Fruit fly (Drosophila melanogaster): Measurements from ENCODE around the gene mthl14.

mthl14 gene

dm6 chr3L:234337-234736 is 13.0 kb upstream of the mthl14 start:
- no peak for TF ChIP-seq CG8319 (GFP tag; optimal IDR thresholded peaks at IDR 0.05)
- no peak for TF ChIP-seq svp (GFP tag)
- TF ChIP-seq CG32006 (GFP tag; optimal IDR thresholded peaks at IDR 0.05) = no peak
- TF ChIP-seq esn (GFP tag; optimal IDR thresholded peaks at IDR 0.05) = no peak
- no peak for TF ChIP-seq CG1621 (tag; optimal IDR thresholded peaks at IDR 0.05)
- TF ChIP-seq CG16779 (tag; optimal IDR thresholded peaks at IDR 0.05) = no peak

- TF ChIP-seq net (GFP tag; optimal IDR thresholded peaks at IDR 0.05) (no peak), CG6854 (GFP tag; optimal IDR thresholded peaks at IDR 0.05) (peak; percentile 25), Eip78C (GFP tag) (peak; percentile 91), CG10669 (GFP tag; optimal IDR thresholded peaks at IDR 0.05) (no peak), salr (GFP tag; optimal IDR thresholded peaks at IDR 0.05) (no peak), Gug (GFP tag; IDR thresholded peaks at IDR 0.05) (no peak), Hr4 (GFP tag; optimal IDR thresholded peaks at IDR 0.05) (no peak), lz (GFP tag; optimal IDR thresholded peaks at IDR 0.05) (peak; percentile 67), CG6163 (GFP tag; IDR thresholded peaks at IDR 0.05) (no peak), CG3032 (tag; optimal IDR thresholded peaks at IDR 0.05) (peak; percentile 17), esn (GFP tag; optimal IDR thresholded peaks at IDR 0.05) (peak; percentile 60), CG10631 (GFP tag; optimal IDR thresholded peaks at IDR 0.05) (no peak), achi (GFP tag; optimal IDR thresholded peaks at IDR 0.05) (peak; percentile 97), spab (GFP tag; optimal IDR thresholded peaks at IDR 0.05) (no peak), CG31627 (GFP tag; optimal IDR thresholded peaks at IDR 0.05) (no peak), CG11902 (GFP tag; optimal IDR thresholded peaks at IDR 0.05) (no peak), OdsH (GFP tag; optimal IDR thresholded peaks at IDR 0.05) (no peak), CG8119 (GFP tag; IDR thresholded peaks at IDR 0.05) (no peak), CG34406 (GFP tag; optimal IDR thresholded peaks at IDR 0.05) (no peak), CG6808 (GFP tag; optimal IDR thresholded peaks at IDR 0.05) (no peak), CG4318 (GFP tag; optimal IDR thresholded peaks at IDR 0.05) (no peak)
Measured at dm6 chr3L:246644-247199, 569 bp upstream of the mthl14 start.

dm6 chr3L:248226-248758 is 1.0 kb downstream of the mthl14 start:
- no peak for TF ChIP-seq CG10631 (GFP tag; optimal IDR thresholded peaks at IDR 0.05)
- TF ChIP-seq Hr39 (GFP tag; optimal IDR thresholded peaks at IDR 0.05) = no peak
- TF ChIP-seq salr (GFP tag; optimal IDR thresholded peaks at IDR 0.05) = no peak
- TF ChIP-seq CG3032 (tag; optimal IDR thresholded peaks at IDR 0.05) = no peak
- no peak for TF ChIP-seq CG15336 (GFP tag; IDR thresholded peaks at IDR 0.05)

dm6 chr3L:257618-258475 is 10.6 kb downstream of the mthl14 start, which contains the start of the genes DIP2 and wac:
Gene DIP2 (minus strand): TSS chr3L:257954.
Gene wac (plus strand): TSS chr3L:258176.
- TF ChIP-seq CG3919 (GFP tag; optimal IDR thresholded peaks at IDR 0.05) (no peak), CG10669 (GFP tag; optimal IDR thresholded peaks at IDR 0.05) (no peak), net (GFP tag; optimal IDR thresholded peaks at IDR 0.05) (no peak), fd85E (GFP tag; optimal IDR thresholded peaks at IDR 0.05) (no peak), Gug (GFP tag; IDR thresholded peaks at IDR 0.05) (no peak), salr (GFP tag; optimal IDR thresholded peaks at IDR 0.05) (no peak), CG6163 (GFP tag; IDR thresholded peaks at IDR 0.05) (no peak), CG10631 (GFP tag; optimal IDR thresholded peaks at IDR 0.05) (peak; percentile 72), Met (GFP tag; optimal IDR thresholded peaks at IDR 0.05) (no peak), Hr38 (GFP tag; optimal IDR thresholded peaks at IDR 0.05) (no peak), lz (GFP tag; optimal IDR thresholded peaks at IDR 0.05) (peak; percentile 68), Sox15 (GFP tag; optimal IDR thresholded peaks at IDR 0.05) (peak; percentile 38), CG4318 (GFP tag; optimal IDR thresholded peaks at IDR 0.05) (no peak), CG16779 (tag; optimal IDR thresholded peaks at IDR 0.05) (no peak), Lpt (GFP tag; optimal IDR thresholded peaks at IDR 0.05) (no peak), CG8632 (GFP tag; optimal IDR thresholded peaks at IDR 0.05) (no peak), CG3032 (tag; optimal IDR thresholded peaks at IDR 0.05) (peak; percentile 41), CG34406 (GFP tag; optimal IDR thresholded peaks at IDR 0.05) (no peak), CG1621 (tag; optimal IDR thresholded peaks at IDR 0.05) (no peak), CG7368 (GFP tag; optimal IDR thresholded peaks at IDR 0.05) (peak; percentile 60), pdm3 (GFP tag; optimal IDR thresholded peaks at IDR 0.05) (no peak), vri (GFP tag; optimal IDR thresholded peaks at IDR 0.05) (peak; percentile 78), fd59A (GFP tag; optimal IDR thresholded peaks at IDR 0.05) (no peak), CG6808 (GFP tag; optimal IDR thresholded peaks at IDR 0.05) (no peak), Smox (GFP tag; optimal IDR thresholded peaks at IDR 0.05) (no peak), CG11294 (GFP tag; IDR thresholded peaks at IDR 0.05) (no peak), Eip78C (GFP tag) (no peak), Eip75B (GFP tag; optimal IDR thresholded peaks at IDR 0.05) (no peak), CG11762 (GFP tag; optimal IDR thresholded peaks at IDR 0.05; ENCODE audit: insufficient read depth) (peak; percentile 28)
